Fruit fly (Drosophila melanogaster) whole organism, embryonic: ENCODE results near the gene Cpr97Ea.

Experiments
- C15 ChIP-seq: fragments of 200-800 bp; sonication (Bioruptor generic); IDR thresholded peaks from 3 replicates; pipeline ENCODE4 v1.3.6; 2022; ENCODE audit warnings: missing biosample characterization, missing genetic modification characterization
- CG10274 ChIP-seq: fragments of 200-800 bp; sonication (Bioruptor generic); optimal IDR thresholded peaks from 3 replicates; lab custom pipeline; 2017; ENCODE audit warnings: missing biosample characterization, mild to moderate bottlenecking, missing genetic modification characterization
- CG11696 ChIP-seq: fragments of 200-800 bp; sonication (Bioruptor generic); IDR thresholded peaks from 2 replicates; pipeline ENCODE4 v1.3.6; 2022; ENCODE audit warnings: missing biosample characterization, missing genetic modification characterization
- CG12299 ChIP-seq: fragments of 200-800 bp; sonication (Bioruptor generic); optimal IDR thresholded peaks from 2 replicates; lab custom pipeline; 2018; ENCODE audit warnings: missing biosample characterization, mild to moderate bottlenecking, missing genetic modification characterization
- CG14441 ChIP-seq: fragments of 200-800 bp; sonication (Bioruptor generic); IDR thresholded peaks from 2 replicates; pipeline ENCODE4 v1.3.6; 2022; ENCODE audit warnings: missing biosample characterization, missing genetic modification characterization
- CG15073 ChIP-seq: fragments of 200-800 bp; sonication (Bioruptor generic); optimal IDR thresholded peaks from 2 replicates; lab custom pipeline; 2016; ENCODE audit warnings: missing biosample characterization, missing genetic modification characterization
- CG16863 ChIP-seq: fragments of 200-800 bp; sonication (Bioruptor generic); optimal IDR thresholded peaks from 3 replicates; lab custom pipeline; 2016; ENCODE audit warnings: missing biosample characterization, missing genetic modification characterization
- CG18599 ChIP-seq: fragments of 200-800 bp; sonication (Bioruptor generic); optimal IDR thresholded peaks from 3 replicates; lab custom pipeline; 2017; ENCODE audit warnings: missing biosample characterization, missing genetic modification characterization, mild to moderate bottlenecking, moderate library complexity, missing genetic modification reagents
- CG2875 ChIP-seq: fragments of 200-800 bp; sonication (Bioruptor generic); optimal IDR thresholded peaks from 2 replicates; lab custom pipeline; 2017; ENCODE audit warnings: missing biosample characterization, mild to moderate bottlenecking, missing genetic modification characterization, missing genetic modification reagents
- CG2889 ChIP-seq: fragments of 200-800 bp; sonication (Bioruptor generic); IDR thresholded peaks from 3 replicates; pipeline ENCODE4 v1.3.6; 2022; ENCODE audit warnings: missing biosample characterization, missing genetic modification characterization
- CG30020 ChIP-seq: fragments of 200-800 bp; optimal IDR thresholded peaks from 2 replicates; lab custom pipeline; 2019; ENCODE audit warnings: missing biosample characterization, mild to moderate bottlenecking, missing genetic modification characterization, moderate library complexity
- CG3163 ChIP-seq: fragments of 200-800 bp; sonication (Bioruptor generic); optimal IDR thresholded peaks from 3 replicates; lab custom pipeline; 2016; ENCODE audit warnings: missing biosample characterization, missing genetic modification characterization
- CG3281 ChIP-seq: fragments of 200-800 bp; sonication (Bioruptor generic); optimal IDR thresholded peaks from 3 replicates; lab custom pipeline; 2017; ENCODE audit warnings: missing biosample characterization, mild to moderate bottlenecking, missing genetic modification characterization
- CG3995 ChIP-seq: fragments of 200-800 bp; sonication (Bioruptor generic); optimal IDR thresholded peaks from 3 replicates; lab custom pipeline; 2016; ENCODE audit warnings: missing biosample characterization, missing genetic modification characterization
- CG4360 ChIP-seq: fragments of 200-800 bp; sonication (Bioruptor generic); IDR thresholded peaks from 2 replicates; pipeline ENCODE4 v1.3.6; 2022; ENCODE audit warnings: missing biosample characterization, missing genetic modification characterization
- CG7556 ChIP-seq: fragments of 200-800 bp; sonication (Bioruptor generic); optimal IDR thresholded peaks from 2 replicates; lab custom pipeline; 2017; ENCODE audit warnings: missing biosample characterization, mild to moderate bottlenecking, missing genetic modification characterization
- CG8944 ChIP-seq: fragments of 200-800 bp; sonication (Bioruptor generic); optimal IDR thresholded peaks from 3 replicates; lab custom pipeline; 2016; ENCODE audit warnings: missing biosample characterization, missing genetic modification characterization
- CoRest ChIP-seq: fragments of 200-800 bp; sonication (Bioruptor generic); optimal IDR thresholded peaks from 3 replicates; lab custom pipeline; 2018; ENCODE audit warnings: missing biosample characterization, mild to moderate bottlenecking, missing genetic modification characterization, moderate library complexity
- D ChIP-seq, 2 experiments: fragments of 200-800 bp in 1 of 2; fragments of >200 bp in 1 of 2; sonication (Bioruptor generic) in 1 of 2; optimal IDR thresholded peaks; 2 replicates in 1 of 2; 3 replicates in 1 of 2; lab custom pipeline; 2017; ENCODE audit warnings: mild to moderate bottlenecking in 1 of 2, missing biosample characterization in 1 of 2, missing genetic modification characterization in 1 of 2, missing genetic modification reagents in 1 of 2
- Gsc ChIP-seq: fragments of 200-800 bp; sonication (Bioruptor generic); IDR thresholded peaks from 2 replicates; pipeline ENCODE4 v1.3.6; 2022; ENCODE audit warnings: missing biosample characterization, missing genetic modification characterization
- HmgD ChIP-seq: fragments of 200-800 bp; sonication (Bioruptor generic); optimal IDR thresholded peaks from 3 replicates; lab custom pipeline; 2016; ENCODE audit warnings: missing biosample characterization, missing genetic modification characterization
- Hmx ChIP-seq: fragments of 200-800 bp; sonication (Bioruptor generic); optimal IDR thresholded peaks from 2 replicates; lab custom pipeline; 2016; ENCODE audit warnings: missing biosample characterization, missing genetic modification characterization
- Mad ChIP-seq: fragments of 200-800 bp; sonication (Bioruptor generic); optimal IDR thresholded peaks from 2 replicates; lab custom pipeline; 2016; ENCODE audit warnings: missing biosample characterization, missing genetic modification characterization
- NC2α ChIP-seq: fragments of 200-800 bp; sonication (Bioruptor generic); optimal IDR thresholded peaks from 2 replicates; lab custom pipeline; 2016; ENCODE audit warnings: missing biosample characterization, missing genetic modification characterization
- NFAT ChIP-seq: fragments of 200-800 bp; sonication (Bioruptor generic); IDR thresholded peaks from 2 replicates; pipeline ENCODE4 v1.3.6; 2022; ENCODE audit warnings: missing biosample characterization, missing genetic modification characterization
- NK7.1 ChIP-seq: fragments of 200-800 bp; sonication (Bioruptor generic); optimal IDR thresholded peaks from 3 replicates; lab custom pipeline; 2016; ENCODE audit warnings: missing biosample characterization, missing genetic modification characterization
- Poxn ChIP-seq: fragments of 200-800 bp; sonication (Bioruptor generic); IDR thresholded peaks from 2 replicates; pipeline ENCODE4 v1.3.6; 2022; ENCODE audit warnings: missing biosample characterization, missing genetic modification characterization
- Xrp1 ChIP-seq: fragments of 200-800 bp; sonication (Bioruptor generic); IDR thresholded peaks from 2 replicates; pipeline ENCODE4 v1.3.6; 2022; ENCODE audit warnings: missing biosample characterization, missing genetic modification characterization
- bbx ChIP-seq: fragments of 200-800 bp; sonication (Bioruptor generic); IDR thresholded peaks from 2 replicates; pipeline ENCODE4 v1.3.6; 2022; ENCODE audit warnings: missing biosample characterization, missing genetic modification characterization; ENCODE audit not compliant: partially characterized antibody
- corto ChIP-seq: fragments of 200-800 bp; sonication (Bioruptor generic); optimal IDR thresholded peaks from 2 replicates; lab custom pipeline; 2016; ENCODE audit warnings: missing biosample characterization, mild to moderate bottlenecking, missing genetic modification characterization, moderate library complexity
- croc ChIP-seq: fragments of 200-800 bp; sonication (Bioruptor generic); conservative IDR thresholded peaks from 3 replicates; pipeline ENCODE4 v1.3.6; 2022; ENCODE audit warnings: missing biosample characterization, missing genetic modification characterization
- crp ChIP-seq, 2 experiments: fragments of 200-800 bp; sonication (Bioruptor generic); optimal IDR thresholded peaks; 2 replicates in 1 of 2; 3 replicates in 1 of 2; lab custom pipeline; 2017; ENCODE audit warnings: missing biosample characterization in 2 of 2, missing genetic modification characterization in 2 of 2, mild to moderate bottlenecking in 1 of 2, moderate library complexity in 1 of 2
- gem ChIP-seq: fragments of 200-800 bp; sonication (Bioruptor generic); optimal IDR thresholded peaks from 2 replicates; lab custom pipeline; 2019; ENCODE audit warnings: missing biosample characterization, mild to moderate bottlenecking, missing genetic modification characterization, moderate library complexity
- hkb ChIP-seq, 2 experiments: fragments of 200-800 bp in 1 of 2; fragments of >200 bp in 1 of 2; sonication (Bioruptor generic) in 1 of 2; IDR thresholded peaks in 1 of 2; optimal IDR thresholded peaks in 1 of 2; 2 replicates each; pipeline versions ENCODE4 v1.3.6 to Lab custom; 2017 to 2022; ENCODE audit warnings: missing biosample characterization in 1 of 2, missing genetic modification characterization in 1 of 2
- lilli ChIP-seq: fragments of 200-800 bp; sonication (Bioruptor generic); optimal IDR thresholded peaks from 3 replicates; lab custom pipeline; 2016; ENCODE audit warnings: missing biosample characterization, missing genetic modification characterization
- lmd ChIP-seq: fragments of 200-800 bp; sonication (Bioruptor generic); IDR thresholded peaks from 2 replicates; pipeline ENCODE4 v1.3.6; 2022; ENCODE audit warnings: missing biosample characterization, missing genetic modification characterization
- mirr ChIP-seq: fragments of 200-800 bp; sonication (Bioruptor generic); optimal IDR thresholded peaks from 3 replicates; lab custom pipeline; 2018; ENCODE audit warnings: missing biosample characterization, mild to moderate bottlenecking, missing genetic modification characterization
- mld ChIP-seq: fragments of 200-800 bp; sonication (Bioruptor generic); IDR thresholded peaks from 3 replicates; pipeline ENCODE4 v1.3.6; 2022; ENCODE audit warnings: missing biosample characterization, missing genetic modification characterization; ENCODE audit not compliant: partially characterized antibody
- nau ChIP-seq: fragments of 200-800 bp; sonication (Bioruptor generic); optimal IDR thresholded peaks from 3 replicates; lab custom pipeline; 2017; ENCODE audit warnings: missing biosample characterization, mild to moderate bottlenecking, missing genetic modification characterization, missing genetic modification reagents
- pita ChIP-seq: fragments of 200-800 bp; sonication (Bioruptor generic); optimal IDR thresholded peaks from 2 replicates; lab custom pipeline; 2017; ENCODE audit warnings: missing biosample characterization, mild to moderate bottlenecking, missing genetic modification characterization
- run ChIP-seq: fragments of 200-800 bp; sonication (Bioruptor generic); optimal IDR thresholded peaks from 3 replicates; lab custom pipeline; 2018; ENCODE audit warnings: missing biosample characterization, mild to moderate bottlenecking, missing genetic modification characterization
- schlank ChIP-seq: fragments of 200-800 bp; sonication (Bioruptor generic); optimal IDR thresholded peaks from 2 replicates; lab custom pipeline; 2018; ENCODE audit warnings: missing biosample characterization, mild to moderate bottlenecking, missing genetic modification characterization
- sens ChIP-seq: fragments of 200-800 bp; sonication (Bioruptor generic); peaks from one replicate; lab custom pipeline; 2016; ENCODE audit warnings: missing biosample characterization, missing genetic modification characterization
- sens-2 ChIP-seq: fragments of 200-800 bp; sonication (Bioruptor generic); IDR thresholded peaks from 2 replicates; pipeline ENCODE4 v1.3.6; 2022; ENCODE audit warnings: missing biosample characterization, missing genetic modification characterization
- ssp ChIP-seq: fragments of 200-800 bp; sonication (Bioruptor generic); IDR thresholded peaks from 2 replicates; pipeline ENCODE4 v1.3.6; 2022; ENCODE audit warnings: missing biosample characterization, missing genetic modification characterization
- tin ChIP-seq: fragments of 200-800 bp; sonication (Bioruptor generic); optimal IDR thresholded peaks from 3 replicates; lab custom pipeline; 2016; ENCODE audit warnings: missing biosample characterization, missing genetic modification characterization
- tio ChIP-seq: fragments of 200-800 bp; sonication (Bioruptor generic); optimal IDR thresholded peaks from 2 replicates; lab custom pipeline; 2017; ENCODE audit warnings: missing biosample characterization, missing genetic modification characterization, inconsistent platforms
- twi ChIP-seq: fragments of 200-800 bp; optimal IDR thresholded peaks from 2 replicates; lab custom pipeline; 2019; ENCODE audit warnings: missing biosample characterization, mild to moderate bottlenecking, missing genetic modification characterization, moderate library complexity

The Cpr97Ea gene

DNA sequence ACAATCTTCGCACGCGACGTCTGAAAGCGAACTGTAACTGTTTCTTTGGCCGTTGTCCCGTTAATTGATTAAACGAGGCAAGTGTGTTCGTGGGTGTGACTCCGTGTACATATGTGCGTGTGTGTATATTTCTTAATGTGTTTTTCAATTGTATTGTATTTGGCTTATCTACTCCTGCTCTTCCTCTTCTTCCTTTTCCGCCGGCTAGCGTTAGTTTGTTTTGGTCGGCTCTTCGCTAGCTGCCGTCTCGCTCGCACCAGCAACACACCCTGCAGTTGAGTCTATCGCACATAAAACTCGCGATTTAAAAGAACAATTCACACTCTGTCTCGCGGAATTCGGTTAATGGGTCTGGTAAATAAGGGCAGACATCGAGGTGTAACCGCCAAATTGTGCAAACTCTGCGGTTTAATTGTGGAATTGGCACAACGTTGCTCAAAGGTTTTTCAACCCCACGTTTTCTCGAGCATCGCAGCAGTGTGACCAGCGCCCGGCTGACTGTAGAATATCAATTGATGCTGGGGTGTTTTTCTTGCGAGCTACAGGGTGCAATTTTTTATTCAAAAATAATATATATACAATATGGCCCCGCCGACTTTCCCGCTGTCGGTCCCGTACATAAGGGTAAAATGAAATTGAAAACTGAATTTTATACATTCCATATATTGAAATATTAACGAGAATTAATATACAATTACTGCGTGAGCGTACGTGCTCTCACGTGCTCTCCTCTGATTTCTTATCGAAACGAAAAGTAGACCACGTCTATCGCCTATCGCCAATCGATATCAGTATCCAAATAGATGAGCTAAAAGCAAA lies 24.4 kb upstream of the Cpr97Ea start, which contains the start of the genes gb and CG5815 (continued):
- TF ChIP-seq run (tag; lab: Kevin White, UChicago) (peak; percentile 60), pita (GFP tag; lab: Kevin White, UChicago) (no peak), NK7.1 (peak; percentile 70), nau (GFP tag; lab: Kevin White, UChicago) (no peak), croc (GFP tag; lab: Robert Waterston, UW) (peak; percentile 79), CG15073 (GFP tag; lab: Kevin White, UChicago) (peak; percentile 32), HmgD (GFP tag; lab: Kevin White, UChicago) (no peak), Mad (peak; percentile 92), CG11696 (GFP tag; lab: Robert Waterston, UW) (peak; percentile 77), CG10274 (GFP tag; lab: Kevin White, UChicago) (peak; percentile 76), hkb (optimal IDR thresholded peaks at IDR 0.05; lab: Kevin White, UChicago) (peak; percentile 71), hkb (GFP tag; IDR thresholded peaks at IDR 0.05; lab: Robert Waterston, UW) (peak; percentile 92), D (optimal IDR thresholded peaks at IDR 0.05; lab: Kevin White, UChicago) (no peak), D (GFP tag; optimal IDR thresholded peaks at IDR 0.05; lab: Kevin White, UChicago) (peak; percentile 80), Gsc (GFP tag; lab: Robert Waterston, UW) (no peak), crp (GFP tag; optimal IDR thresholded peaks at IDR 0.05; lab: Kevin White, UChicago) (peak in 1 of 2 experiments; percentile 66), CG12299 (tag; lab: Kevin White, UChicago) (peak; percentile 88), sens (GFP tag; lab: Kevin White, UChicago) (peak; percentile 97), Hmx (peak; percentile 76), CG3163 (GFP tag; lab: Kevin White, UChicago) (peak; percentile 20), CG18599 (GFP tag; lab: Kevin White, UChicago) (peak; percentile 94), lilli (peak; percentile 96), mld (GFP tag; lab: Robert Waterston, UW) (peak; percentile 87), mirr (peak; percentile 64), CG2889 (GFP tag; lab: Robert Waterston, UW) (peak; percentile 85), NC2α (GFP tag; lab: Kevin White, UChicago) (peak; percentile 2), CG8944 (peak; percentile 65), NFAT (GFP tag; lab: Robert Waterston, UW) (peak; percentile 90), schlank (peak; percentile 72), lmd (GFP tag; lab: Robert Waterston, UW) (peak; percentile 91), CG30020 (tag; lab: Kevin White, UChicago) (peak; percentile 71), CG7556 (GFP tag; lab: Kevin White, UChicago) (peak; percentile 86), sens-2 (GFP tag; lab: Robert Waterston, UW) (peak; percentile 73; the same call in 1 of the 2 replicates), bbx (GFP tag; lab: Robert Waterston, UW) (peak; percentile 85), ssp (GFP tag; lab: Robert Waterston, UW) (peak; percentile 83), corto (peak; percentile 88), CG4360 (peak; percentile 49; the same call in 1 of the 2 replicates), CG3995 (peak; percentile 53), CG16863 (GFP tag; lab: Kevin White, UChicago) (peak; percentile 77), CG2875 (peak; percentile 81), CG3281 (peak; percentile 91), twi (tag; lab: Kevin White, UChicago) (peak; percentile 79), Xrp1 (GFP tag; lab: Robert Waterston, UW) (peak; percentile 95), tin (GFP tag; lab: Kevin White, UChicago) (peak; percentile 95), tio (GFP tag; lab: Kevin White, UChicago) (peak; percentile 88), gem (tag; lab: Kevin White, UChicago) (peak; percentile 93), Poxn (GFP tag; lab: Robert Waterston, UW) (peak; percentile 77), CoRest (tag; lab: Kevin White, UChicago) (peak; percentile 95), CG14441 (GFP tag; lab: Robert Waterston, UW) (peak; percentile 93), C15 (GFP tag; lab: Robert Waterston, UW) (peak; percentile 75; the same call in 2 of the 3 replicates)
